Worm (Caenorhabditis elegans): ENCODE results near the gene D1022.3.

ce11 chrII:7420796-7421386 lies 35.2 kb downstream of the D1022.3 start:
- TF ChIP-seq snpc-4 (tag; optimal IDR thresholded peaks at IDR 0.05) (no peak), lsy-2 (tag; optimal IDR thresholded peaks at IDR 0.05) (no peak), sptf-1 (tag; optimal IDR thresholded peaks at IDR 0.05) (no peak), nhr-76 (tag; optimal IDR thresholded peaks at IDR 0.05) (no peak), ztf-11 (tag; optimal IDR thresholded peaks at IDR 0.05) (no peak), nhr-28 (tag; optimal IDR thresholded peaks at IDR 0.05) (no peak), lin-32 (GFP tag; optimal IDR thresholded peaks at IDR 0.05) (no peak), unc-62 (GFP tag; optimal IDR thresholded peaks at IDR 0.05) (no peak), drap-1 (GFP tag; optimal IDR thresholded peaks at IDR 0.05) (no peak)
